Worm (Caenorhabditis elegans) whole organism, late embryonic: ENCODE data around the gene K08E4.2.

Experiments
- F13H6.1 ChIP-seq: sonication (generic microtip); optimal IDR thresholded peaks from 2 replicates; lab custom pipeline; 2016; ENCODE audit warnings: missing genetic modification characterization, missing compliant biosample characterization
- dmd-4 ChIP-seq: sonication (generic microtip); optimal IDR thresholded peaks from 2 replicates; lab custom pipeline; 2016; ENCODE audit warnings: borderline replicate concordance, missing genetic modification characterization, missing compliant biosample characterization
- nfya-1 ChIP-seq: sonication (generic microtip); optimal IDR thresholded peaks from 2 replicates; lab custom pipeline; 2017; ENCODE audit warnings: missing genetic modification characterization, mild to moderate bottlenecking, missing compliant biosample characterization, antibody characterized with exemption, moderate library complexity
- pha-4 ChIP-seq: fragments of 150-350 bp; optimal IDR thresholded peaks from 2 replicates; lab custom pipeline; 2018; ENCODE audit warnings: missing biosample characterization, missing genetic modification reagents, missing genetic modification characterization
- tbx-7 ChIP-seq: sonication (generic microtip); optimal IDR thresholded peaks from 2 replicates; lab custom pipeline; 2016; ENCODE audit warnings: missing genotype, missing genetic modification characterization, missing compliant biosample characterization
- unc-55 ChIP-seq: sonication (generic microtip); optimal IDR thresholded peaks from 2 replicates; lab custom pipeline; 2017; ENCODE audit warnings: missing biosample characterization, missing genetic modification reagents, missing genetic modification characterization

ce11 chrIV:12035422-12035821 lies 21.0 kb downstream of the K08E4.2 start:
- TF ChIP-seq nfya-1 (no peak), pha-4 (tag; lab: Kevin White, UChicago) (no peak), dmd-4 (tag; lab: Kevin White, UChicago) (no peak), unc-55 (GFP tag; lab: Kevin White, UChicago) (no peak), F13H6.1 (tag; lab: Kevin White, UChicago) (no peak), tbx-7 (tag; lab: Kevin White, UChicago) (no peak)
